Worm (Caenorhabditis elegans) whole organism, L4 larva: ENCODE results near the gene F57G8.7.

ENCODE experiments used
- F37D6.2 ChIP-seq: sonication (generic microtip); optimal IDR thresholded peaks from 2 replicates; lab custom pipeline; 2016; ENCODE audit warnings: mild to moderate bottlenecking, missing genetic modification characterization, missing compliant biosample characterization
- F44E2.7 ChIP-seq: fragments of 200-800 bp; sonication (Bioruptor generic); IDR thresholded peaks from 2 replicates; pipeline ENCODE4 v2.1.2; 2022; ENCODE audit warnings: missing genetic modification characterization, missing compliant biosample characterization
- T20F7.1 ChIP-seq: fragments of 200-800 bp; sonication (Bioruptor generic); optimal IDR thresholded peaks from 2 replicates; lab custom pipeline; 2018; ENCODE audit warnings: mild to moderate bottlenecking, missing genetic modification characterization, missing compliant biosample characterization
- Y48G9A.11 ChIP-seq: fragments of 200-800 bp; sonication (Bioruptor generic); IDR thresholded peaks from 2 replicates; pipeline ENCODE4 v1.3.6; 2022; ENCODE audit warnings: missing genetic modification reagents, missing genetic modification characterization, missing compliant biosample characterization
- Y5F2A.4 ChIP-seq: fragments of 200-800 bp; sonication (Bioruptor generic); optimal IDR thresholded peaks from 2 replicates; lab custom pipeline; 2018; ENCODE audit warnings: mild to moderate bottlenecking, missing genetic modification characterization, missing compliant biosample characterization
- ZK546.5 ChIP-seq, 2 experiments: sonication (generic microtip); optimal IDR thresholded peaks; 2 replicates each; lab custom pipeline; 2017; ENCODE audit warnings: missing biosample characterization in 2 of 2, missing genetic modification characterization in 2 of 2
- aha-1 ChIP-seq: fragments of 150-350 bp; peaks from one replicate; lab custom pipeline; 2014; ENCODE audit warnings: missing biosample characterization, missing genetic modification characterization
- aly-2 ChIP-seq: sonication (generic microtip); optimal IDR thresholded peaks from 2 replicates; lab custom pipeline; 2018; ENCODE audit warnings: missing biosample characterization, missing genetic modification characterization
- ama-1 ChIP-seq: fragments of 150-350 bp; optimal IDR thresholded peaks from 2 replicates; lab custom pipeline; 2014; ENCODE audit warnings: inconsistent platforms, mixed read lengths
- ceh-28 ChIP-seq: fragments of 150-350 bp; optimal IDR thresholded peaks from 2 replicates; lab custom pipeline; 2014; ENCODE audit warnings: missing biosample characterization, missing genetic modification reagents, missing genetic modification characterization
- ceh-44 ChIP-seq: fragments of 200-800 bp; sonication (Bioruptor generic); IDR thresholded peaks from 2 replicates; pipeline ENCODE4 v1.3.6; 2022; ENCODE audit warnings: missing genetic modification reagents, missing genetic modification characterization, missing compliant biosample characterization
- ceh-62 ChIP-seq: sonication (generic microtip); optimal IDR thresholded peaks from 2 replicates; lab custom pipeline; 2017; ENCODE audit warnings: missing biosample characterization, missing genetic modification characterization
- ces-1 ChIP-seq: fragments of 150-350 bp; sonication (generic microtip); optimal IDR thresholded peaks from 4 replicates; lab custom pipeline; 2014; ENCODE audit warnings: missing biosample characterization, missing genetic modification reagents, missing genetic modification characterization
- cey-2 ChIP-seq: sonication (generic microtip); optimal IDR thresholded peaks from 3 replicates; lab custom pipeline; 2017; ENCODE audit warnings: missing genetic modification characterization, mild to moderate bottlenecking, missing compliant biosample characterization, antibody characterized with exemption, borderline replicate concordance; ENCODE audit not compliant: insufficient read depth
- daf-16 ChIP-seq, 3 experiments: sonication (generic microtip); optimal IDR thresholded peaks; 2 replicates each; lab custom pipeline; 2016 to 2017; ENCODE audit warnings: missing genetic modification characterization in 3 of 3, missing genetic modification reagents in 3 of 3, mild to moderate bottlenecking in 2 of 3, missing compliant biosample characterization in 2 of 3, missing biosample characterization in 1 of 3, moderate library complexity in 1 of 3
- daf-19 ChIP-seq: fragments of 200-800 bp; sonication (Bioruptor generic); conservative IDR thresholded peaks from 2 replicates; pipeline ENCODE4 v1.3.6; 2022; ENCODE audit warnings: missing genetic modification characterization, missing compliant biosample characterization
- daf-8 ChIP-seq: fragments of 200-800 bp; sonication (Bioruptor generic); IDR thresholded peaks from 2 replicates; pipeline ENCODE4 v1.3.6; 2022; ENCODE audit warnings: missing genetic modification characterization, missing compliant biosample characterization
- dmd-6 ChIP-seq: fragments of 200-800 bp; sonication (Bioruptor generic); IDR thresholded peaks from 2 replicates; pipeline ENCODE4 v1.3.6; 2022; ENCODE audit warnings: missing genetic modification reagents, missing genetic modification characterization, missing compliant biosample characterization
- dmd-9 ChIP-seq: fragments of 200-800 bp; sonication (Bioruptor generic); IDR thresholded peaks from 2 replicates; pipeline ENCODE4 v1.3.6; 2022; ENCODE audit warnings: missing genetic modification reagents, missing genetic modification characterization, missing compliant biosample characterization
- duxl-1 ChIP-seq: sonication (generic microtip); optimal IDR thresholded peaks from 2 replicates; lab custom pipeline; 2016; ENCODE audit warnings: mild to moderate bottlenecking, missing genetic modification characterization, moderate library complexity, missing compliant biosample characterization; ENCODE audit not compliant: poor library complexity
- egl-27 ChIP-seq: sonication (generic microtip); optimal IDR thresholded peaks from 3 replicates; lab custom pipeline; 2017; ENCODE audit warnings: missing biosample characterization, missing genetic modification reagents, missing genetic modification characterization
- egl-43 ChIP-seq: fragments of 200-800 bp; sonication (Bioruptor generic); IDR thresholded peaks from 2 replicates; pipeline ENCODE4 v1.3.6; 2022; ENCODE audit warnings: missing genetic modification reagents, missing genetic modification characterization, missing compliant biosample characterization
- hif-1 ChIP-seq, 2 experiments: sonication (generic microtip); optimal IDR thresholded peaks; 2 replicates each; lab custom pipeline; 2016 to 2017; ENCODE audit warnings: missing compliant biosample characterization in 2 of 2, missing genetic modification characterization in 2 of 2, missing genetic modification reagents in 2 of 2, missing genotype in 2 of 2, mild to moderate bottlenecking in 1 of 2
- hlh-11 ChIP-seq: fragments of 200-800 bp; sonication (Bioruptor generic); optimal IDR thresholded peaks from 2 replicates; lab custom pipeline; 2018; ENCODE audit warnings: mild to moderate bottlenecking, missing genetic modification characterization, missing compliant biosample characterization
- lim-7 ChIP-seq: fragments of 200-800 bp; sonication (Bioruptor generic); IDR thresholded peaks from 2 replicates; pipeline ENCODE4 v1.3.6; 2022; ENCODE audit warnings: missing genetic modification characterization, missing compliant biosample characterization
- lin-1 ChIP-seq: fragments of 200-800 bp; sonication (Bioruptor generic); IDR thresholded peaks from 2 replicates; pipeline ENCODE4 v1.3.6; 2022; ENCODE audit warnings: missing genetic modification reagents, missing genetic modification characterization, missing compliant biosample characterization
- lin-38 ChIP-seq: fragments of 200-800 bp; sonication (Bioruptor generic); IDR thresholded peaks from 2 replicates; pipeline ENCODE4 v1.3.6; 2022; ENCODE audit warnings: missing genetic modification reagents, missing genetic modification characterization, missing compliant biosample characterization
- lin-39 ChIP-seq: fragments of 150-350 bp; optimal IDR thresholded peaks from 2 replicates; lab custom pipeline; 2014; ENCODE audit warnings: missing biosample characterization, missing genetic modification reagents, missing genetic modification characterization
- madf-5 ChIP-seq, 2 experiments: fragments of 200-800 bp; sonication (Bioruptor generic); IDR thresholded peaks; 2 replicates each; pipeline ENCODE4 v1.3.6; 2022; ENCODE audit warnings: missing compliant biosample characterization in 2 of 2, missing genetic modification characterization in 2 of 2
- mdt-29 ChIP-seq: fragments of 200-800 bp; sonication (Bioruptor generic); IDR thresholded peaks from 2 replicates; pipeline ENCODE4 v1.3.6; 2022; ENCODE audit warnings: missing genetic modification reagents, missing genetic modification characterization, missing compliant biosample characterization
- nhr-102 ChIP-seq: sonication (generic microtip); optimal IDR thresholded peaks from 2 replicates; lab custom pipeline; 2016; ENCODE audit warnings: mild to moderate bottlenecking, missing genetic modification characterization, moderate library complexity, missing compliant biosample characterization
- nhr-111 ChIP-seq: fragments of 200-800 bp; sonication (Bioruptor generic); optimal IDR thresholded peaks from 2 replicates; lab custom pipeline; 2018; ENCODE audit warnings: mild to moderate bottlenecking, missing genetic modification characterization, missing compliant biosample characterization
- nhr-237 ChIP-seq: sonication (generic microtip); optimal IDR thresholded peaks from 2 replicates; lab custom pipeline; 2017; ENCODE audit warnings: missing biosample characterization, missing genetic modification characterization
- nhr-25 ChIP-seq: sonication (generic microtip); optimal IDR thresholded peaks from 2 replicates; lab custom pipeline; 2017; ENCODE audit warnings: missing genetic modification characterization, mild to moderate bottlenecking, missing compliant biosample characterization, antibody characterized with exemption, moderate library complexity, borderline replicate concordance; ENCODE audit not compliant: insufficient read depth
- nhr-28 ChIP-seq: fragments of 150-350 bp; optimal IDR thresholded peaks from 2 replicates; lab custom pipeline; 2014; ENCODE audit warnings: missing biosample characterization, missing genetic modification characterization
- nhr-41 ChIP-seq: fragments of 200-800 bp; sonication (Bioruptor generic); IDR thresholded peaks from 2 replicates; pipeline ENCODE4 v1.3.6; 2022; ENCODE audit warnings: missing genetic modification reagents, missing genetic modification characterization, missing compliant biosample characterization
- nhr-76 ChIP-seq: fragments of 150-350 bp; optimal IDR thresholded peaks from 2 replicates; lab custom pipeline; 2014; ENCODE audit warnings: missing biosample characterization, missing genetic modification characterization
- nhr-77 ChIP-seq: fragments of 150-350 bp; optimal IDR thresholded peaks from 2 replicates; lab custom pipeline; 2014; ENCODE audit warnings: missing biosample characterization, missing genetic modification characterization
- pha-4 ChIP-seq, 2 experiments: fragments of 150-350 bp in 1 of 2; fragments of 200-800 bp in 1 of 2; sonication (Bioruptor generic) in 1 of 2; IDR thresholded peaks in 1 of 2; optimal IDR thresholded peaks in 1 of 2; 2 replicates each; pipeline versions ENCODE4 v1.3.6 to Lab custom; 2014 to 2022; ENCODE audit warnings: missing genetic modification characterization in 2 of 2, missing genetic modification reagents in 2 of 2, missing biosample characterization in 1 of 2, missing compliant biosample characterization in 1 of 2
- pqm-1 ChIP-seq: sonication (generic microtip); optimal IDR thresholded peaks from 2 replicates; lab custom pipeline; 2017; ENCODE audit warnings: missing biosample characterization, missing genetic modification characterization
- rbr-2 ChIP-seq: sonication (generic microtip); optimal IDR thresholded peaks from 2 replicates; lab custom pipeline; 2016; ENCODE audit warnings: missing genotype, missing genetic modification characterization, missing compliant biosample characterization
- sdz-12 ChIP-seq: fragments of 200-800 bp; sonication (Bioruptor generic); optimal IDR thresholded peaks from 2 replicates; lab custom pipeline; 2018; ENCODE audit warnings: mild to moderate bottlenecking, missing genetic modification characterization, missing compliant biosample characterization
- snpc-1.2 ChIP-seq: fragments of 200-800 bp; sonication (Bioruptor generic); IDR thresholded peaks from 2 replicates; pipeline ENCODE4 v1.3.6; 2022; ENCODE audit warnings: missing genetic modification reagents, missing genetic modification characterization, missing compliant biosample characterization
- snpc-4 ChIP-seq: fragments of 150-350 bp; optimal IDR thresholded peaks from 2 replicates; lab custom pipeline; 2014; ENCODE audit warnings: missing biosample characterization, missing genetic modification characterization
- spr-1 ChIP-seq: sonication (generic microtip); optimal IDR thresholded peaks from 2 replicates; lab custom pipeline; 2016; ENCODE audit warnings: mild to moderate bottlenecking, missing genetic modification characterization, missing compliant biosample characterization
- spr-3 ChIP-seq: fragments of 200-800 bp; sonication (Bioruptor generic); optimal IDR thresholded peaks from 2 replicates; lab custom pipeline; 2018; ENCODE audit warnings: mild to moderate bottlenecking, missing genetic modification characterization, missing compliant biosample characterization
- unc-130 ChIP-seq: sonication (generic microtip); optimal IDR thresholded peaks from 2 replicates; lab custom pipeline; 2016; ENCODE audit warnings: missing genetic modification reagents, missing genetic modification characterization, missing compliant biosample characterization
- unc-39 ChIP-seq: sonication (generic microtip); optimal IDR thresholded peaks from 2 replicates; lab custom pipeline; 2017; ENCODE audit warnings: missing biosample characterization, missing genetic modification characterization
- vab-7 ChIP-seq: fragments of 200-800 bp; sonication (Bioruptor generic); IDR thresholded peaks from 2 replicates; pipeline ENCODE4 v1.3.6; 2022; ENCODE audit warnings: missing genetic modification reagents, missing genetic modification characterization, missing compliant biosample characterization
- ztf-7 ChIP-seq: fragments of 150-350 bp; optimal IDR thresholded peaks from 2 replicates; lab custom pipeline; 2014; ENCODE audit warnings: missing biosample characterization, missing genetic modification characterization

The F57G8.7 gene

DNA sequence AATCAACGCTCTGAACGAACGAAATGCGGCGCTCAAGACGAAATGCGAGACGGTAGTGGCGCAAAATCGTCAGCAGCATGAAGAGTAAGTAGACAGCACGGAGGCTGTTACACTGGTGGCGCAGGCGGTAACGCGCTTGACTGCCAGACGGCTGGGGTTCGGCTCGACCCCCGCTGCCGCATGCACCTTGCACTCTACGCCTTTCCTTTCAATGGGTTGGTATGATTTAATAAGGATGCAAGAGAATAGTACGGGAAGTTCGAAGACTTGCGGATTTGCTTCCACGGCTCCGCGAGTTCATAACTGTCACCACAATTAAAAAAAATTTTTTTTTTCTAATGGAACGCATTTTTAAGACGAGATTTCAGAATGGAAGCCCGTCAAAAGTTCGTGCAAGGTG lies 41.1 kb downstream of the F57G8.7 start (continued):
- TF ChIP-seq nhr-25 (tag; lab: Kevin White, UChicago), result peak; percentile 9
- TF ChIP-seq hif-1 (tag; optimal IDR thresholded peaks at IDR 0.05; lab: Kevin White, UChicago), result peak in 1 of 2 experiments; percentile 61
- TF ChIP-seq pqm-1 (tag; lab: Kevin White, UChicago), result peak; percentile 42
- peak; percentile 73 for TF ChIP-seq unc-130 (GFP tag; lab: Kevin White, UChicago)
- TF ChIP-seq ces-1 (GFP tag; lab: Kevin White, UChicago), result peak; percentile 6
- no peak for TF ChIP-seq nhr-237 (tag; lab: Kevin White, UChicago)
- TF ChIP-seq nhr-41 (GFP tag; lab: Robert Waterston, UW), result peak; percentile 88
- TF ChIP-seq ZK546.5 (tag; optimal IDR thresholded peaks at IDR 0.05; lab: Kevin White, UChicago), result no peak
- peak; percentile 68 for TF ChIP-seq hlh-11 (tag; lab: Kevin White, UChicago)
- peak; percentile 79 for TF ChIP-seq Y5F2A.4 (GFP tag; lab: Kevin White, UChicago)
- no peak for TF ChIP-seq T20F7.1
- no peak for TF ChIP-seq unc-39 (tag; lab: Kevin White, UChicago)
- no peak for TF ChIP-seq egl-27 (tag; lab: Kevin White, UChicago)
- no peak for TF ChIP-seq ceh-62
- TF ChIP-seq madf-5 (GFP tag; IDR thresholded peaks at IDR 0.05; lab: Robert Waterston, UW), result peak; percentile 65 to 79; a peak in 2 of 4 replicates
- peak; percentile 98 for TF ChIP-seq aha-1 (tag; lab: Kevin White, UChicago)
- peak; percentile 76 for TF ChIP-seq mdt-29 (GFP tag; lab: Robert Waterston, UW)
- TF ChIP-seq nhr-77 (tag; lab: Kevin White, UChicago), result no peak
- TF ChIP-seq egl-43, result peak; percentile 96
- TF ChIP-seq spr-3 (GFP tag; lab: Kevin White, UChicago), result peak; percentile 83
- peak; percentile 85 for TF ChIP-seq spr-1
- TF ChIP-seq ztf-7, result peak; percentile 51
- no peak for TF ChIP-seq ceh-28 (tag; lab: Kevin White, UChicago)
- TF ChIP-seq lin-1 (GFP tag; lab: Robert Waterston, UW), result peak; percentile 82
- 0 out of 2 replicates have a peak, but pooled peaks have one; percentile 65 for TF ChIP-seq F44E2.7 (GFP tag; lab: Robert Waterston, UW)
- peak; percentile 33 for TF ChIP-seq nhr-28
- peak; percentile 78 for TF ChIP-seq dmd-6
- TF ChIP-seq F37D6.2, result peak; percentile 39
- no peak for TF ChIP-seq daf-8
- peak; percentile 74 for TF ChIP-seq duxl-1 (tag; lab: Kevin White, UChicago)
- peak; percentile 90 for TF ChIP-seq pha-4 (GFP tag; IDR thresholded peaks at IDR 0.05; lab: Robert Waterston, UW)
- TF ChIP-seq pha-4 (tag; optimal IDR thresholded peaks at IDR 0.05; lab: Kevin White, UChicago), result no peak
- TF ChIP-seq dmd-9 (GFP tag; lab: Robert Waterston, UW), result peak; percentile 75
- TF ChIP-seq nhr-102 (tag; lab: Kevin White, UChicago), result peak; percentile 87
- TF ChIP-seq sdz-12 (GFP tag; lab: Kevin White, UChicago), result peak; percentile 69
- TF ChIP-seq lin-39 (tag; lab: Kevin White, UChicago), result no peak
- no peak for TF ChIP-seq daf-19 (GFP tag; lab: Robert Waterston, UW)
- peak; percentile 63; the same call in 1 of the 2 replicates for TF ChIP-seq ceh-44
- peak; percentile 84 for TF ChIP-seq lin-38 (GFP tag; lab: Robert Waterston, UW)
- TF ChIP-seq nhr-111 (GFP tag; lab: Kevin White, UChicago), result peak; percentile 76
- TF ChIP-seq rbr-2 (tag; lab: Kevin White, UChicago), result peak; percentile 76
- no peak for TF ChIP-seq ama-1
- peak; percentile 37 to 88 for TF ChIP-seq daf-16 (GFP tag; optimal IDR thresholded peaks at IDR 0.05; lab: Kevin White, UChicago)
- no peak for TF ChIP-seq daf-16 (tag; optimal IDR thresholded peaks at IDR 0.05; lab: Kevin White, UChicago)
- no peak for TF ChIP-seq snpc-4
- peak; percentile 80 for TF ChIP-seq Y48G9A.11 (GFP tag; lab: Robert Waterston, UW)
- peak; percentile 90 for TF ChIP-seq vab-7 (GFP tag; lab: Robert Waterston, UW)
- TF ChIP-seq nhr-76 (tag; lab: Kevin White, UChicago), result no peak
- peak; percentile 90 for TF ChIP-seq lim-7 (GFP tag; lab: Robert Waterston, UW)
- no peak for TF ChIP-seq cey-2 (tag; lab: Kevin White, UChicago)
- peak; percentile 82 for TF ChIP-seq snpc-1.2
- no peak for TF ChIP-seq aly-2
